Worm (Caenorhabditis elegans): Measurements from ENCODE around the gene dpy-8.
A peak's percentile ranks its signal among the peaks of the same experiment; 100 is the strongest.

Gene dpy-8

DNA sequence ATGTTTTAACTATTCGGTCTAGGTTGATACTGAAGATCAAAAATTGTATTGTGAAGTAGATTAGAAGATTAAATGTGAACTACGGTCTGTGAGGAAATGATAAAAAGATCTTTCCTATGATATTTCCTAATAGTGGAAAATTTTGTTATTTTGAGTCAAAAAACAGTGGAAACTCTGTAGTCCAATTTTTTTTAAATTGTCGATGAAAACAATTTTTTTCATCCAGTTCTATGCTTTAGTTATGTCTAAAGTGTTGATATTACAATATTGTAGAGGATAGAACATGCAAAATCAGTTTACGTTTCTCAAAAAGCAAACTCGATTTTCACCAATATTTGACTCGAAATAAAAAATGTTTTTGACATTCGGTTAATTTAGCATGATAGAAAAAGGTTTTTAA, 30.6 kb downstream of the dpy-8 start:
- TF ChIP-seq eyg-1 (tag; optimal IDR thresholded peaks at IDR 0.05) (no peak), pag-3 (tag; optimal IDR thresholded peaks at IDR 0.05; ENCODE audit: borderline replicate concordance) (no peak), fkh-6 (tag; optimal IDR thresholded peaks at IDR 0.05) (no peak), odd-2 (tag; optimal IDR thresholded peaks at IDR 0.05) (no peak), ceh-2 (tag; optimal IDR thresholded peaks at IDR 0.05) (no peak), fkh-10 (GFP tag; optimal IDR thresholded peaks at IDR 0.05) (no peak), elt-2 (tag; optimal IDR thresholded peaks at IDR 0.05) (no peak), F13H6.1 (tag; optimal IDR thresholded peaks at IDR 0.05) (no peak), rnt-1 (tag; optimal IDR thresholded peaks at IDR 0.05) (no peak), ceh-45 (GFP tag; IDR thresholded peaks at IDR 0.05) (no peak), K09A11.1 (tag; optimal IDR thresholded peaks at IDR 0.05; ENCODE audit: insufficient read depth) (no peak), pha-2 (tag; optimal IDR thresholded peaks at IDR 0.05) (no peak), ttx-3 (tag; optimal IDR thresholded peaks at IDR 0.05) (no peak), ceh-18 (tag; optimal IDR thresholded peaks at IDR 0.05) (no peak), ceh-22 (tag; optimal IDR thresholded peaks at IDR 0.05) (no peak), dve-1 (tag; optimal IDR thresholded peaks at IDR 0.05) (no peak)

DNA sequence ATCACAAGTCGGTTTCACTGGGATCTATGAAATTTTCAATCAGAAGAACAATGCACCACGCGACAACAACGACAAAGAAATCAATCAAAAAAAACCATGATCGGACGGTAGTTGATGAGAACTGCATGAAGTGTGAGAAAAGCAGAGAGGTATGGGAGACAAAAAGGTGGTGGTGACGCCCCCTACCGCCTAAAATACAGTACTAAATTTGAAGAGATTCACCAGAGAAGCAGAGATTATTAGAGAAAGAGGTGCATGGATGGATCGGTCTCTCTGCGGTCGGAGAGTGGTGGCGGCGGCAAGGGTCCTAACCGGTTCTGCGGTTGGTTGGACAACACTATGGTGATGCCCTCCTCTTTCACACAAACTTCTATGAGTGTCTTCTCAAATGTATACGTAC, 31.0 kb downstream of the dpy-8 start:
- TF ChIP-seq F13H6.1 (tag; optimal IDR thresholded peaks at IDR 0.05), result peak; percentile 13
- TF ChIP-seq ceh-34 (tag; optimal IDR thresholded peaks at IDR 0.05), result peak; percentile 25
- TF ChIP-seq ceh-14 (tag; optimal IDR thresholded peaks at IDR 0.05), result no peak
- peak; percentile 81 for TF ChIP-seq rnt-1 (tag; optimal IDR thresholded peaks at IDR 0.05)
- TF ChIP-seq nfya-1 (tag; optimal IDR thresholded peaks at IDR 0.05), result peak; percentile 59
- peak; percentile 45 for TF ChIP-seq ceh-31 (tag; optimal IDR thresholded peaks at IDR 0.05)

DNA sequence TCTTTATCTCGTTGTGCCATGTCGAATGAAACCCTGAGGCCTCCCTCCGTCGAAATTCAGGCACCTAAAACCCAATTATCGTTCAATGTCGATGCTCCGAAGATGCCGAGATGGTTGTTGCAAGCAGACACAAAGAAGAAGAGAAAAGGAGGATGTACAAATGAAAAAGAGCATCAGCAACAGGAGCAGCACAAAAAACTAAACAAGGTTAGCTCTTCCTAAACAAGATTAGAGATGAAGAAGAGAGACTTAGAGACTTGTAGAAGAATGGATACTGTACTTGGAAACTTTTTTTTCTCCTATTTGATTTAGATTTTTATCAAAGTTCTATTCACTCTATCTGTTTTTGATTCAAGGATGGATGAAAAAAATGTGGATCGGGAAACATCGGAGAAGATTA, 32.7 kb downstream of the dpy-8 start:
- TF ChIP-seq unc-42 (tag; optimal IDR thresholded peaks at IDR 0.05), result peak; percentile 99
- TF ChIP-seq zip-5 (tag; optimal IDR thresholded peaks at IDR 0.05), result no peak

DNA sequence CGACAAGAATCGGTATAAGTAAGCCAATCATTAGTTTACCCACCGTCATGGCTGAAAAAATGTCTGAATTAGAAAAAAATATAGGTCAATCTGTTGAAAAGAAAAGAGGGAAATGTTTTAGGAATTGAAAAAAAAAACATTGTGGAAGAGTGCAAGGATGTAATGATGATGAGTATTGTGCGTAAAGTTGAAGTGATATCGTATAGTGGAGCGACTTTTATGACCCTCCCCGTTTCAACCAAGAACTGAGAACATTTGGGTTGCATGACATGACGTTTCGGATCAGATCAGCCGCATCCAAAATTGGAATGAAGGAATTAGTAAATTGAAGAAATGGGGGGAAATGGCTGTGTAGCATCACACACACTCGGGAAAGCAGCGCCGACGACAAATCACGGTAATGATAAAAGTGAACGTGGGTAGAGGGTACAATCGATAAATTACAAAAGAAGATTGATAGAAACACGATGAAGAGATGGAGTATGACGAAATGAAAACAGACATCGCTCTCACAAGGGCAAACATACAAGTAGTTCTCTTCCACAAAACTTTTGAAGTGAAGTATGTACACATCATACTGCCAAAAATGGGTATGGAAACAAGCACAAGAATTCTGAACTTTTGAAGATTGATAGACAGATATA, 33.3 kb downstream of the dpy-8 start, which contains the start of gene apl-1:
TSS of gene apl-1 (minus strand) at position 51 of the 644 bp plus-strand sequence.
- TF ChIP-seq pha-4 (tag; optimal IDR thresholded peaks at IDR 0.05) (no peak), hlh-8 (tag; optimal IDR thresholded peaks at IDR 0.05) (no peak), unc-86 (tag; optimal IDR thresholded peaks at IDR 0.05) (no peak), ceh-34 (tag; optimal IDR thresholded peaks at IDR 0.05) (no peak), tbx-2 (tag; optimal IDR thresholded peaks at IDR 0.05) (no peak), fkh-10 (GFP tag; optimal IDR thresholded peaks at IDR 0.05) (no peak)

DNA sequence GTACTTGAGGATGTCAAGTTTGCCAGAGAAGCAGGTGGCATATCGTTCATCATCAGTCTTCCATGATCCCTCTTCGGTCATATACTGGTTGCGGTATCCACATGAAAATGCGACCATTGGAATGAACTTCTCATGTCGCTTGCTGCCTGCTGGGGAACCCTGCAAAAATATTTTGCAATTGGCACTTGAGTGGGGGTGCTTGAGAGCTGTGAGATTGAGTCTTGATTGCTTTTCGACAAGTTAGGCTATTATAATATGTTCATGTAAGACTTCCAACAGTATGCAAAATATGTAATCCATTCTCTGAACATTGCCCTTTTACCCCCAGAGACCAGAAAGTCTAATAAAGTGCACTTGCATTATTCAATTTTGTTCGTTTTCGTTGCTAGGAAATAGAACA, 34.1 kb downstream of the dpy-8 start:
- TF ChIP-seq sdc-2 (tag; optimal IDR thresholded peaks at IDR 0.05) (no peak), nhr-11 (tag; optimal IDR thresholded peaks at IDR 0.05) (no peak)

DNA sequence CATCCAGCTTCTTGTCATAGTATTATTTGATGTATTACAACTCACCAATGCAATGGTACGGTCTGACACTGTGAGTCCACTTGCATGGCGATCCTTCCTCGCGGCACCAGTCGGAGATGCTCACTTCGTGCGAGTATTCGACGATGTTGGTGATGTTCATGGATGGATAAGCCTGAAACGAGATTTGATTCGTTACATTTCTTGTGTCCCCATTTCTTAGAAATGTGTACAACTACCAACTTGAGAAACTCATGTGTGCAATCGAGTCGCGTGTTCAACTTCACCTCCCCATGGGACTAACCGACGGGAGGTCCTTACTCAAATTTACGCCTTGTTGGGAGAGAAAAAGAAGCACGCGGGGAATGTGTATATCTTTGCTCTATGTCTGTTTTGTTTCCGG, 34.8 kb downstream of the dpy-8 start:
- TF ChIP-seq ceh-14 (tag; optimal IDR thresholded peaks at IDR 0.05), result no peak

DNA sequence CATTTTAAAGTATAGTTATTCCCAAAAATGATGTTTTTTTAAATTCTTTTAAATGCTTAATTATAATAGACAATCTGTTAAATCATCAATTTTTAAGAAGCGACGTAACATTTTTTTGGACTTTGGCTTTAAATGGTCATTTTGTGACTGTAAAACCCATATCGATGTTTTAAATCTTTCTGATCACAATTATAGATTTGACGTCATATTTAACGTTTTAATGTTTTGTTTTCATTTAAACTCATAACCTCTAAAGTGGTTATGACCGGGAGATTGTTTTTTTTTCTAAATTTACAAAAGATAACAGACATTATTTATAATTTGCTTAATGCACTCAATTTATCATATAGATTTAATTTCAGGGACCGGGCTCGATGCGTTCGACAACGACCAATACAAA, 38.4 kb downstream of the dpy-8 start:
- TF ChIP-seq ahr-1 (tag; optimal IDR thresholded peaks at IDR 0.05), result no peak
- no peak for TF ChIP-seq ceh-48 (tag; optimal IDR thresholded peaks at IDR 0.05)
- TF ChIP-seq fkh-6 (tag; optimal IDR thresholded peaks at IDR 0.05), result no peak
- no peak for TF ChIP-seq ceh-45 (GFP tag; IDR thresholded peaks at IDR 0.05)
- no peak for TF ChIP-seq unc-3 (GFP tag; conservative IDR thresholded peaks at IDR 0.05)
- no peak for TF ChIP-seq unc-3 (tag; optimal IDR thresholded peaks at IDR 0.05)
- TF ChIP-seq fax-1 (tag; optimal IDR thresholded peaks at IDR 0.05), result no peak
- TF ChIP-seq unc-42 (tag; optimal IDR thresholded peaks at IDR 0.05), result no peak
- no peak for TF ChIP-seq Y22D7AL.16 (tag; optimal IDR thresholded peaks at IDR 0.05)
- TF ChIP-seq hlh-8 (tag; optimal IDR thresholded peaks at IDR 0.05), result no peak
- TF ChIP-seq gmeb-2 (tag; optimal IDR thresholded peaks at IDR 0.05), result no peak
- TF ChIP-seq nhr-232 (tag; optimal IDR thresholded peaks at IDR 0.05), result no peak
- no peak for TF ChIP-seq T23F11.4 (GFP tag; optimal IDR thresholded peaks at IDR 0.05)
- TF ChIP-seq F13H6.1 (tag; optimal IDR thresholded peaks at IDR 0.05), result no peak
